Fruit fly (Drosophila melanogaster): ENCODE measurements around the gene bcn92.

bcn92 gene

dm6 chrX:2134226-2134880 lies 15.1 kb downstream of the bcn92 start (continued):
- TF ChIP-seq Dref (GFP tag; IDR thresholded peaks at IDR 0.05): no peak
- TF ChIP-seq ase (GFP tag; IDR thresholded peaks at IDR 0.05): 0 out of 3 replicates have a peak, but pooled peaks have one; percentile 44
- TF ChIP-seq da (GFP tag; optimal IDR thresholded peaks at IDR 0.05): no peak
- TF ChIP-seq Awh (GFP tag; IDR thresholded peaks at IDR 0.05): peak; percentile 74
- no peak for TF ChIP-seq pfk (GFP tag; optimal IDR thresholded peaks at IDR 0.05)
- TF ChIP-seq CG12236 (GFP tag; optimal IDR thresholded peaks at IDR 0.05): no peak
- TF ChIP-seq CG12155 (GFP tag; optimal IDR thresholded peaks at IDR 0.05): peak; percentile 42
- TF ChIP-seq salm (tag; optimal IDR thresholded peaks at IDR 0.05): peak; percentile 59
- TF ChIP-seq CG12391 (tag; optimal IDR thresholded peaks at IDR 0.05): peak; percentile 69
- TF ChIP-seq Scr (GFP tag; IDR thresholded peaks at IDR 0.05; ENCODE audit: partially characterized antibody): no peak
- peak; percentile 53 to 85 for TF ChIP-seq bsh (GFP tag; optimal IDR thresholded peaks at IDR 0.05)
- peak; percentile 66 for TF ChIP-seq CG2120 (GFP tag; optimal IDR thresholded peaks at IDR 0.05)
- no peak for TF ChIP-seq CG12942 (GFP tag; optimal IDR thresholded peaks at IDR 0.05)
- no peak for TF ChIP-seq sqz (GFP tag; optimal IDR thresholded peaks at IDR 0.05)
- TF ChIP-seq ranshi (GFP tag; IDR thresholded peaks at IDR 0.05): peak; percentile 72
- TF ChIP-seq Doc2 (GFP tag; IDR thresholded peaks at IDR 0.05): no peak
- TF ChIP-seq Mad (GFP tag; optimal IDR thresholded peaks at IDR 0.05): peak; percentile 51
- no peak for TF ChIP-seq CG10565 (GFP tag; optimal IDR thresholded peaks at IDR 0.05)
- TF ChIP-seq tap (tag; optimal IDR thresholded peaks at IDR 0.05): peak; percentile 83
- TF ChIP-seq ttk (GFP tag; IDR thresholded peaks at IDR 0.05): peak; percentile 67
- peak; percentile 71 for TF ChIP-seq CG15601 (tag; optimal IDR thresholded peaks at IDR 0.05)
- no peak for TF ChIP-seq Dll (GFP tag; IDR thresholded peaks at IDR 0.05; ENCODE audit: partially characterized antibody)
- TF ChIP-seq tio (GFP tag; optimal IDR thresholded peaks at IDR 0.05): peak; percentile 34
- peak; percentile 24 for TF ChIP-seq pho (GFP tag; optimal IDR thresholded peaks at IDR 0.05)
- TF ChIP-seq Hmr (GFP tag; optimal IDR thresholded peaks at IDR 0.05): peak; percentile 57
- peak; percentile 18 for TF ChIP-seq Vsx1 (GFP tag; optimal IDR thresholded peaks at IDR 0.05)
- TF ChIP-seq lilli (GFP tag; optimal IDR thresholded peaks at IDR 0.05): peak; percentile 61
- TF ChIP-seq stc (GFP tag; IDR thresholded peaks at IDR 0.05): peak; percentile 74
- peak; percentile 84 for TF ChIP-seq CG18599 (GFP tag; optimal IDR thresholded peaks at IDR 0.05)
- TF ChIP-seq CG16779 (GFP tag; IDR thresholded peaks at IDR 0.05): no peak
- peak; percentile 62 for TF ChIP-seq jing (GFP tag; optimal IDR thresholded peaks at IDR 0.05)
- TF ChIP-seq CG12744 (GFP tag; optimal IDR thresholded peaks at IDR 0.05): peak; percentile 36
- peak; percentile 34; the same call in 1 of the 2 replicates for TF ChIP-seq CG31224 (GFP tag; IDR thresholded peaks at IDR 0.05)
- no peak for TF ChIP-seq Kr (GFP tag; optimal IDR thresholded peaks at IDR 0.05)
- TF ChIP-seq CG12769 (tag; optimal IDR thresholded peaks at IDR 0.05): peak; percentile 75
- peak; percentile 13 for TF ChIP-seq CG10274 (GFP tag; optimal IDR thresholded peaks at IDR 0.05)
- TF ChIP-seq zfh1 (GFP tag; IDR thresholded peaks at IDR 0.05): peak; percentile 73
- TF ChIP-seq disco-r (GFP tag; optimal IDR thresholded peaks at IDR 0.05): no peak
- no peak for TF ChIP-seq TFAM (GFP tag; optimal IDR thresholded peaks at IDR 0.05)
- TF ChIP-seq CG30403 (GFP tag; optimal IDR thresholded peaks at IDR 0.05): peak; percentile 69
- peak; percentile 46 for TF ChIP-seq CHES-1-like (GFP tag; optimal IDR thresholded peaks at IDR 0.05)
- TF ChIP-seq CG5180 (GFP tag; optimal IDR thresholded peaks at IDR 0.05): peak; percentile 54
- no peak for TF ChIP-seq crol (GFP tag; IDR thresholded peaks at IDR 0.05)
- no peak for TF ChIP-seq CG4730 (GFP tag; IDR thresholded peaks at IDR 0.05)
- TF ChIP-seq CG7372 (GFP tag; IDR thresholded peaks at IDR 0.05): no peak
- TF ChIP-seq wdn (GFP tag; IDR thresholded peaks at IDR 0.05): 0 out of 2 replicates have a peak, but pooled peaks have one; percentile 20
- no peak for TF ChIP-seq al (GFP tag; IDR thresholded peaks at IDR 0.05)
- peak; percentile 68 for TF ChIP-seq croc (GFP tag; conservative IDR thresholded peaks at IDR 0.05)
- peak; percentile 36 for TF ChIP-seq Bteb2 (GFP tag; optimal IDR thresholded peaks at IDR 0.05)
- TF ChIP-seq tna (GFP tag; IDR thresholded peaks at IDR 0.05; ENCODE audit: partially characterized antibody): no peak

All from whole organism, embryonic.